Worm (Caenorhabditis elegans) whole organism, midembryonic: ENCODE results near the gene K12G11.6.

Experiments used
- T22C8.4 ChIP-seq: fragments of 200-800 bp; sonication (Bioruptor generic); IDR thresholded peaks from 2 replicates; pipeline ENCODE4 v1.3.6; 2022; ENCODE audit warnings: missing genetic modification characterization, missing compliant biosample characterization
- cog-1 ChIP-seq: sonication (generic microtip); optimal IDR thresholded peaks from 2 replicates; lab custom pipeline; 2016; ENCODE audit warnings: missing genetic modification characterization, missing compliant biosample characterization
- flt-1 ChIP-seq: fragments of 200-800 bp; sonication (Bioruptor generic); IDR thresholded peaks from 2 replicates; pipeline ENCODE4 v1.3.6; 2022; ENCODE audit warnings: missing genetic modification characterization, missing compliant biosample characterization
- klf-2 ChIP-seq: fragments of 200-800 bp; sonication (Bioruptor generic); conservative IDR thresholded peaks from 2 replicates; pipeline ENCODE4 v1.3.6; 2022; ENCODE audit warnings: missing genetic modification reagents, missing genetic modification characterization, missing compliant biosample characterization
- med-1 ChIP-seq: sonication (generic microtip); optimal IDR thresholded peaks from 2 replicates; lab custom pipeline; 2017; ENCODE audit warnings: missing genetic modification characterization, mild to moderate bottlenecking, missing compliant biosample characterization, antibody characterized with exemption, missing genetic modification reagents; ENCODE audit not compliant: insufficient read depth
- ref-1 ChIP-seq: fragments of 200-800 bp; sonication (Bioruptor generic); conservative IDR thresholded peaks from 2 replicates; pipeline ENCODE4 v1.3.6; 2022; ENCODE audit warnings: missing genetic modification reagents, missing genetic modification characterization, missing compliant biosample characterization
- tab-1 ChIP-seq: fragments of 200-800 bp; sonication (Bioruptor generic); IDR thresholded peaks from 2 replicates; pipeline ENCODE4 v1.3.6; 2022; ENCODE audit warnings: missing genetic modification characterization, missing compliant biosample characterization
- ztf-23 ChIP-seq: fragments of 200-800 bp; sonication (Bioruptor generic); IDR thresholded peaks from 2 replicates; pipeline ENCODE4 v1.3.6; 2022; ENCODE audit warnings: missing genetic modification reagents, missing genetic modification characterization, missing compliant biosample characterization
- ztf-29 ChIP-seq: fragments of 200-800 bp; sonication (Bioruptor generic); IDR thresholded peaks from 2 replicates; pipeline ENCODE4 v1.3.6; 2022; ENCODE audit warnings: missing genetic modification reagents, missing genetic modification characterization, missing compliant biosample characterization

The K12G11.6 gene

ce11 chrV:11897604-11898003 lies 3.5 kb downstream of the K12G11.6 start:
- TF ChIP-seq cog-1 (tag; lab: Kevin White, UChicago), result no peak
- no peak for TF ChIP-seq T22C8.4 (GFP tag; lab: Robert Waterston, UW)

DNA sequence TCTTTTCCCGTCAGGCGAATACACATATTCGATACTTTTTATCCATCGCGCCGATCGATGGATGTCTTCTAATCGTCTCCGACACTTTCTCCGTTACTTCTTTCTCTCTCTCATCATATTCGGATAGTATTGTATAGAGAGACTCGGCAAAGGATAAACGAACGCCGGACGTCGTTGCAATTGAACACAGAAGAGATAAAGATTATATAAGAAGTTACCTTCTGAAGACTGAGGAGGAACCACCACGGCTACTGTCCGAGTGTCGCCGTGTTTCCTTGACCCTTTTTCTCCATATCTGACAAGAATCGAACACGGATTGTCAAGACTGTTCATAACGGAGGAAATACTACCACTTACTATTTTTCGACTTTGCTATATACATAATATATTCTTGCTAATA lies 5.0 kb downstream of the K12G11.6 start, which contains the start of gene sma-1:
Gene sma-1, plus strand, starts transcription at position 301 of the 400 bp plus-strand sequence.
- TF ChIP-seq med-1 (GFP tag; lab: Kevin White, UChicago), result no peak
- no peak for TF ChIP-seq ztf-29
- TF ChIP-seq T22C8.4 (GFP tag; lab: Robert Waterston, UW), result no peak
- no peak for TF ChIP-seq flt-1
- TF ChIP-seq ref-1, result no peak
- TF ChIP-seq klf-2 (GFP tag; lab: Robert Waterston, UW), result no peak
- TF ChIP-seq cog-1 (tag; lab: Kevin White, UChicago), result no peak
- TF ChIP-seq tab-1 (GFP tag; lab: Robert Waterston, UW), result no peak
- TF ChIP-seq ztf-23 (GFP tag; lab: Robert Waterston, UW), result no peak

ce11 chrV:11900127-11900526 lies 6.0 kb downstream of the K12G11.6 start:
- TF ChIP-seq tab-1 (GFP tag; lab: Robert Waterston, UW) (no peak), T22C8.4 (GFP tag; lab: Robert Waterston, UW) (no peak), klf-2 (GFP tag; lab: Robert Waterston, UW) (no peak), cog-1 (tag; lab: Kevin White, UChicago) (no peak), ztf-23 (GFP tag; lab: Robert Waterston, UW) (no peak), ref-1 (no peak), ztf-29 (no peak), med-1 (GFP tag; lab: Kevin White, UChicago) (no peak), flt-1 (no peak)

DNA sequence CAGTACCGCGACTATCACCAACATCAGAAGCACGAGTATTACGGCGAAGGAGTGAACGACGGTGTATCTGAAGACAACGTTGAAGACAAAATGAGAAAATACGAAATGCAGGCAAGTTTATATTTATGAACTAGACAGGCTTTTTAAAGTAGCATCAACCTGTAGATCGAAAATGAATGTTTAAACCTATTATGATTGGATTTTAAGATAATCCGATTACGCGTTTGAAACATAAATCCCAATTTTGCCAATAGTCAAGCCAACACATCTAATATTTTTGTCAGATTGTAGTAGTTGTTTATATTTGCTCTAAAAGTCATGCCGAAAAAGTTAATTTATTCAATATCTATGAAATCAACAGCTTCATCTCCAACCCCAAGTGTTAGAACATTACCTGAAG lies 7.1 kb downstream of the K12G11.6 start:
- TF ChIP-seq cog-1 (tag; lab: Kevin White, UChicago), result no peak
- TF ChIP-seq klf-2 (GFP tag; lab: Robert Waterston, UW), result no peak
- TF ChIP-seq ref-1, result no peak
- TF ChIP-seq ztf-29, result no peak
- TF ChIP-seq ztf-23 (GFP tag; lab: Robert Waterston, UW), result no peak
- no peak for TF ChIP-seq tab-1 (GFP tag; lab: Robert Waterston, UW)
- TF ChIP-seq T22C8.4 (GFP tag; lab: Robert Waterston, UW), result no peak

DNA sequence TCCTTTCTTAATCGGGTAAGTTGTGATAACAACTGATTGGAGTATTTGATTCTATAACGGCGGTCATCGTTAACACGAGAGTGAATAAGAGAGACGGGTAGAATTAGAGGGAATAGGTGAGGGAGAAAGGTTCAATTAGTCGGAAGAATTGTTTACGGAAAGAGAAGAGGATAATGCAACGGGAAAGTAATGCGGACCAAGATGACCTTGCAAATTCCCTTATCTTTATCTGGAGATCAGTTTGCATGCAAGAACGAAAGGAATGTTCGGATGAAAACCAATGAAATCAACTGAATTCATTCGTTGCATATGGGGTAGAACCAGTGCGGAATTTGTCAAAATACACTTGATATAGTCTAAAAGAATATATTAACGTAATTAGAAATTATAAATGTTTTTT lies 8.0 kb downstream of the K12G11.6 start:
- TF ChIP-seq ztf-23 (GFP tag; lab: Robert Waterston, UW) (no peak), ztf-29 (no peak), cog-1 (tag; lab: Kevin White, UChicago) (no peak), ref-1 (no peak), tab-1 (GFP tag; lab: Robert Waterston, UW) (no peak), klf-2 (GFP tag; lab: Robert Waterston, UW) (no peak), T22C8.4 (GFP tag; lab: Robert Waterston, UW) (no peak), med-1 (GFP tag; lab: Kevin White, UChicago) (no peak), flt-1 (no peak)

DNA sequence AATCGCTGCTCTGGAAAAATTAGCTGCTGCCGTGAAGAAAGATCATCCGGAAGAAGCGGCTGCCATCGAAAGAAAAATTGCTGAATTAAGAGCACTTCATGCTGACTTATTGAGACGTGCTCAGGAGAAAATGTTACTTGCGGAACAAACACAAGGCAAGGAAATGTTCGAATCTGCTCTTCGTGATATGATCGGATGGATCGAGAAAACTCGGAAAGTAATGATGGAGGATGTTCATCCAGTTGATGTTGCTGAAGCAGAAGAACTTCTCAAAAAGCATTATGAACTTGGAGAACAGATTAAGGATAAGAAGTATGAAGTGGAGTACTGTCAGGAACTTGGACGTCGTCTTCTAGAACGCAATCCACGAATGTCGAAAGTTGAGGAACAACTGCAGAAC lies 11.8 kb downstream of the K12G11.6 start:
- no peak for TF ChIP-seq ztf-23 (GFP tag; lab: Robert Waterston, UW)
- TF ChIP-seq ztf-29, result no peak
- TF ChIP-seq med-1 (GFP tag; lab: Kevin White, UChicago), result no peak
- TF ChIP-seq klf-2 (GFP tag; lab: Robert Waterston, UW), result no peak
- no peak for TF ChIP-seq flt-1
- no peak for TF ChIP-seq ref-1
- TF ChIP-seq cog-1 (tag; lab: Kevin White, UChicago), result no peak
- TF ChIP-seq tab-1 (GFP tag; lab: Robert Waterston, UW), result no peak
- TF ChIP-seq T22C8.4 (GFP tag; lab: Robert Waterston, UW), result no peak

ce11 chrV:11913283-11913682 lies 19.2 kb downstream of the K12G11.6 start:
- TF ChIP-seq flt-1 (no peak), ref-1 (no peak)

DNA sequence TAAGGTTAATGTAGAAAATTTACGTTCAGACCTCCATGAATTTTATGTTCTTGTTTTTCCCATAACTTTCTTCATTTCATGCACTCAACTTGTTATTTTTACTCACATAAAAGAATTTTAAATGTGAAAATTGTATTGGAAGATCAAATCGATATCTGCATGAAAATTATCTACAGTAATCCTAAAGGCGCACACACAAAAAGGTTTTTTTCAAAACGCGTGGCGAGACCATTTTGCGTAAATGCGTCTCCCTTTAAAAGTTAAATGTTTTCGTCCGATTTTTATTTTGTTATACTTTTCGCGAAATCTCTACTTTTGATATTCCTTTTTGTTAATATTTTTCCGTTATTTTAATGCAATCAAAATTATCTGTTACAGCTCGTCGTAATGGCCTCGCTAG lies 23.1 kb downstream of the K12G11.6 start, which contains the start of gene R31.2:
Gene R31.2, plus strand, starts transcription at position 388 of the 400 bp plus-strand sequence.
- TF ChIP-seq T22C8.4 (GFP tag; lab: Robert Waterston, UW), result no peak
- TF ChIP-seq ztf-23 (GFP tag; lab: Robert Waterston, UW), result no peak
- TF ChIP-seq flt-1, result no peak
- TF ChIP-seq ref-1, result no peak
- TF ChIP-seq klf-2 (GFP tag; lab: Robert Waterston, UW), result no peak
- TF ChIP-seq cog-1 (tag; lab: Kevin White, UChicago), result no peak
- TF ChIP-seq med-1 (GFP tag; lab: Kevin White, UChicago), result no peak

DNA sequence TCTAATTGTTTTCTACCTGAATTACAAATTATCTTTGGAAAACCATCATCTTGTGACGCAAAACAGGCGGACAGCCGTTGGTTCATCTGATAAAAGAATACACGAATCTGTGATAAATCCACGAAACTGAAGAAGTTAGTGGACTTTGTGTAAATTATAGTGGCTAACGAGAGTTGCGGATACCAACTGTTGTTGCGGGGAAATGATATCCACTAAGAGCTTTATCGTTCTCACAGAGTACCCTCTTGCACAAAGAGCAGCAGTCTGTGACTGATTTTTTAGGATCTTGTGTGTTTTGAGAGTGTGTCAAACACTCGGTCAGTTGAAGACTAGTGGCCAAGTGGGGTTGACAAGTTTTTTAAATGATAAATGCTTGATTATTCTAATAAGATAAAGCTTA lies 25.5 kb downstream of the K12G11.6 start:
- TF ChIP-seq ref-1, result no peak
- TF ChIP-seq flt-1, result no peak
- TF ChIP-seq tab-1 (GFP tag; lab: Robert Waterston, UW), result no peak
- no peak for TF ChIP-seq med-1 (GFP tag; lab: Kevin White, UChicago)
- no peak for TF ChIP-seq cog-1 (tag; lab: Kevin White, UChicago)
- no peak for TF ChIP-seq ztf-29
- TF ChIP-seq ztf-23 (GFP tag; lab: Robert Waterston, UW), result no peak
- TF ChIP-seq T22C8.4 (GFP tag; lab: Robert Waterston, UW), result no peak
- no peak for TF ChIP-seq klf-2 (GFP tag; lab: Robert Waterston, UW)

DNA sequence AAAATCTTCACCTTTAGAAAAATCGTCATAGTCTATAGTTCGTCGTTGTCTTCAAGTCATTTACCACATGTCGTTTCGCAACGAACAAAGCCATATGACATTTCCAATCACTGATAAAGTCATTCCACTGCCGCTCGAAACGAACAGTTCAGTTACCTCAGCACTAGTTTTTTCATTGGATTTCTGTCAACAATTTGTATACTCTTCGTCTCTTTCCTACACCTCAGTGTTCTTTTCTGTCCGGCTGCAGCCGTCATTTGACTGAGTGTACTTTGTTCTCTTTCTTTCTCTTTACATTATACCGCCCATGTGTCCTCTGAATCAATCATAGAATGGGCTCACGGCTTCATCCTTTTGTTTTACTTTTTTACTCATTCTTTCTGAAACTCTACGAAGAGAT lies 27.1 kb downstream of the K12G11.6 start:
- TF ChIP-seq flt-1 (no peak), klf-2 (GFP tag; lab: Robert Waterston, UW) (no peak), ztf-29 (no peak)
